Fruit fly (Drosophila melanogaster) whole organism, pupa: Measurements from ENCODE around the gene gdl.
A peak's percentile ranks its signal among the peaks of the same experiment; 100 is the strongest.

Experiments
- CG10348 ChIP-seq: fragments of 200-800 bp; sonication (Bioruptor generic); IDR thresholded peaks from 2 replicates; pipeline ENCODE4 v1.3.6; 2022; ENCODE audit warnings: missing biosample characterization, missing genetic modification characterization
- CG12605 ChIP-seq: fragments of 200-800 bp; sonication (Bioruptor generic); IDR thresholded peaks from 2 replicates; pipeline ENCODE4 v1.3.6; 2022; ENCODE audit warnings: missing biosample characterization, missing genetic modification characterization
- CG13204 ChIP-seq: fragments of 200-800 bp; sonication (Bioruptor generic); optimal IDR thresholded peaks from 2 replicates; lab custom pipeline; 2018; ENCODE audit warnings: missing biosample characterization, mild to moderate bottlenecking, missing genetic modification characterization, moderate library complexity
- CG14655 ChIP-seq: fragments of 200-800 bp; sonication (Bioruptor generic); optimal IDR thresholded peaks from 3 replicates; lab custom pipeline; 2017; ENCODE audit warnings: mild to moderate bottlenecking, missing biosample characterization, missing genetic modification reagents, missing genetic modification characterization
- CG15710 ChIP-seq: fragments of 200-800 bp; sonication (Bioruptor generic); optimal IDR thresholded peaks from 2 replicates; lab custom pipeline; 2018; ENCODE audit warnings: missing biosample characterization, mild to moderate bottlenecking, missing genetic modification characterization, moderate library complexity
- CG17806 ChIP-seq: fragments of 200-800 bp; sonication (Bioruptor generic); optimal IDR thresholded peaks from 2 replicates; lab custom pipeline; 2018; ENCODE audit warnings: missing biosample characterization, mild to moderate bottlenecking, missing genetic modification characterization, moderate library complexity
- CG32121 ChIP-seq: fragments of 200-800 bp; sonication (Bioruptor generic); IDR thresholded peaks from 2 replicates; pipeline ENCODE4 v1.3.6; 2022; ENCODE audit warnings: missing biosample characterization, missing genetic modification characterization
- CG34367 ChIP-seq: fragments of 200-800 bp; sonication (Bioruptor generic); optimal IDR thresholded peaks from 2 replicates; lab custom pipeline; 2018; ENCODE audit warnings: missing biosample characterization, mild to moderate bottlenecking, missing genetic modification characterization
- CG4496 ChIP-seq: fragments of 200-800 bp; sonication (Bioruptor generic); IDR thresholded peaks from 3 replicates; pipeline ENCODE4 v1.3.6; 2022; ENCODE audit warnings: missing biosample characterization, missing genetic modification characterization
- CG8159 ChIP-seq: fragments of 200-800 bp; sonication (Bioruptor generic); optimal IDR thresholded peaks from 3 replicates; lab custom pipeline; 2018; ENCODE audit warnings: missing biosample characterization, mild to moderate bottlenecking, missing genetic modification characterization, moderate library complexity
- CG8301 ChIP-seq: fragments of 200-800 bp; sonication (Bioruptor generic); optimal IDR thresholded peaks from 2 replicates; lab custom pipeline; 2018; ENCODE audit warnings: missing biosample characterization, mild to moderate bottlenecking, missing genetic modification characterization
- CG9948 ChIP-seq: fragments of 200-800 bp; sonication (Bioruptor generic); optimal IDR thresholded peaks from 2 replicates; lab custom pipeline; 2018; ENCODE audit warnings: missing biosample characterization, mild to moderate bottlenecking, missing genetic modification characterization, moderate library complexity
- D1 ChIP-seq: fragments of 200-800 bp; sonication (Bioruptor generic); optimal IDR thresholded peaks from 2 replicates; lab custom pipeline; 2018; ENCODE audit warnings: missing biosample characterization, mild to moderate bottlenecking, missing genetic modification characterization, moderate library complexity
- EcR ChIP-seq: fragments of 200-800 bp; sonication (Bioruptor generic); optimal IDR thresholded peaks from 3 replicates; lab custom pipeline; 2019; ENCODE audit warnings: missing biosample characterization, missing genetic modification characterization, mild to moderate bottlenecking, moderate library complexity, missing genetic modification reagents
- Ets98B ChIP-seq: fragments of 200-800 bp; sonication (Bioruptor generic); IDR thresholded peaks from 2 replicates; pipeline ENCODE4 v1.3.6; 2022; ENCODE audit warnings: missing biosample characterization, missing genetic modification characterization
- Pif1A ChIP-seq: fragments of 200-800 bp; sonication (Bioruptor generic); optimal IDR thresholded peaks from 3 replicates; lab custom pipeline; 2016; ENCODE audit warnings: missing biosample characterization, missing genetic modification characterization
- Pif1B ChIP-seq: fragments of 200-800 bp; sonication (Bioruptor generic); optimal IDR thresholded peaks from 3 replicates; lab custom pipeline; 2016; ENCODE audit warnings: missing biosample characterization, missing genetic modification characterization
- Snoo ChIP-seq: fragments of 200-800 bp; sonication (Bioruptor generic); optimal IDR thresholded peaks from 3 replicates; lab custom pipeline; 2017; ENCODE audit warnings: missing biosample characterization, mild to moderate bottlenecking, missing genetic modification characterization, inconsistent platforms
- fd96Ca ChIP-seq: fragments of 200-800 bp; sonication (Bioruptor generic); IDR thresholded peaks from 3 replicates; pipeline ENCODE4 v1.3.6; 2022; ENCODE audit warnings: missing biosample characterization, missing genetic modification characterization
- gl ChIP-seq: fragments of 200-800 bp; sonication (Bioruptor generic); optimal IDR thresholded peaks from 2 replicates; lab custom pipeline; 2018; ENCODE audit warnings: missing biosample characterization, mild to moderate bottlenecking, missing genetic modification characterization
- rn ChIP-seq: fragments of 200-800 bp; sonication (Bioruptor generic); IDR thresholded peaks from 2 replicates; pipeline ENCODE4 v1.3.6; 2022; ENCODE audit warnings: missing biosample characterization, missing genetic modification characterization

gdl gene

dm6 chr3L:15534274-15535227 is 25.3 kb downstream of the gdl start:
- TF ChIP-seq CG8301 (peak; percentile 72), CG8159 (peak; percentile 69), gl (tag; lab: Kevin White, UChicago) (no peak), CG4496 (GFP tag; lab: Robert Waterston, UW) (peak; percentile 48; the same call in 2 of the 3 replicates), fd96Ca (GFP tag; lab: Robert Waterston, UW) (peak; percentile 18; the same call in 2 of the 3 replicates), CG9948 (tag; lab: Kevin White, UChicago) (peak; percentile 72), Pif1B (GFP tag; lab: Kevin White, UChicago) (peak; percentile 42), rn (no peak), CG10348 (no peak), Ets98B (GFP tag; lab: Robert Waterston, UW) (no peak), CG32121 (0 out of 2 replicates have a peak, but pooled peaks have one; percentile 10), Snoo (tag; lab: Kevin White, UChicago) (peak; percentile 81), CG13204 (GFP tag; lab: Kevin White, UChicago) (no peak), CG12605 (GFP tag; lab: Robert Waterston, UW) (0 out of 2 replicates have a peak, but pooled peaks have one; percentile 9), CG17806 (peak; percentile 59), CG14655 (GFP tag; lab: Kevin White, UChicago) (peak; percentile 83), CG34367 (tag; lab: Kevin White, UChicago) (peak; percentile 50), EcR (GFP tag; lab: Kevin White, UChicago) (no peak), CG15710 (peak; percentile 73), D1 (tag; lab: Kevin White, UChicago) (no peak), Pif1A (peak; percentile 69)

dm6 chr3L:15535228-15535598 is 26.0 kb downstream of the gdl start, which contains the start of gene CrebA:
Gene CrebA (plus strand): TSS chr3L:15535395.
- TF ChIP-seq D1 (tag; lab: Kevin White, UChicago) = no peak
- no peak for TF ChIP-seq gl (tag; lab: Kevin White, UChicago)
- no peak for TF ChIP-seq CG9948 (tag; lab: Kevin White, UChicago)
- no peak for TF ChIP-seq CG14655 (GFP tag; lab: Kevin White, UChicago)
- no peak for TF ChIP-seq CG8301
- peak; percentile 11; the same call in 1 of the 2 replicates for TF ChIP-seq CG32121
- TF ChIP-seq Ets98B (GFP tag; lab: Robert Waterston, UW) = peak; percentile 41; the same call in 1 of the 2 replicates
- TF ChIP-seq Snoo (tag; lab: Kevin White, UChicago) = no peak
- peak; percentile 88 for TF ChIP-seq CG12605 (GFP tag; lab: Robert Waterston, UW)
- no peak for TF ChIP-seq CG34367 (tag; lab: Kevin White, UChicago)
- TF ChIP-seq CG4496 (GFP tag; lab: Robert Waterston, UW) = peak; percentile 56
- no peak for TF ChIP-seq CG10348

dm6 chr3L:15535800-15536225 is 26.6 kb downstream of the gdl start:
- TF ChIP-seq D1 (tag; lab: Kevin White, UChicago) (no peak), Pif1B (GFP tag; lab: Kevin White, UChicago) (no peak), rn (no peak), CG8159 (peak; percentile 13), CG10348 (no peak), Ets98B (GFP tag; lab: Robert Waterston, UW) (no peak), CG9948 (tag; lab: Kevin White, UChicago) (no peak), CG13204 (GFP tag; lab: Kevin White, UChicago) (no peak), CG12605 (GFP tag; lab: Robert Waterston, UW) (peak; percentile 76), EcR (GFP tag; lab: Kevin White, UChicago) (peak; percentile 12), CG4496 (GFP tag; lab: Robert Waterston, UW) (no peak), Snoo (tag; lab: Kevin White, UChicago) (no peak), CG15710 (no peak), CG34367 (tag; lab: Kevin White, UChicago) (no peak), CG17806 (no peak), fd96Ca (GFP tag; lab: Robert Waterston, UW) (no peak), CG14655 (GFP tag; lab: Kevin White, UChicago) (no peak), Pif1A (no peak), CG32121 (no peak), gl (tag; lab: Kevin White, UChicago) (no peak), CG8301 (no peak)

- TF ChIP-seq Pif1B (GFP tag; lab: Kevin White, UChicago) = no peak
- TF ChIP-seq CG14655 (GFP tag; lab: Kevin White, UChicago) = no peak
- TF ChIP-seq CG32121 = no peak
- no peak for TF ChIP-seq CG4496 (GFP tag; lab: Robert Waterston, UW)
- no peak for TF ChIP-seq CG17806
- TF ChIP-seq CG34367 (tag; lab: Kevin White, UChicago) = no peak
- no peak for TF ChIP-seq CG12605 (GFP tag; lab: Robert Waterston, UW)
- TF ChIP-seq CG10348 = no peak
- no peak for TF ChIP-seq gl (tag; lab: Kevin White, UChicago)
Observed at dm6 chr3L:15536550-15536949, 27.3 kb downstream of the gdl start.

- TF ChIP-seq CG10348 (no peak), CG34367 (tag; lab: Kevin White, UChicago) (peak; percentile 58), Ets98B (GFP tag; lab: Robert Waterston, UW) (no peak; the same call in 1 of the 2 replicates), CG15710 (peak; percentile 72), gl (tag; lab: Kevin White, UChicago) (no peak), fd96Ca (GFP tag; lab: Robert Waterston, UW) (no peak; the same call in 2 of the 3 replicates), CG4496 (GFP tag; lab: Robert Waterston, UW) (no peak; the same call in 1 of the 3 replicates), EcR (GFP tag; lab: Kevin White, UChicago) (peak; percentile 37), Snoo (tag; lab: Kevin White, UChicago) (peak; percentile 18), CG13204 (GFP tag; lab: Kevin White, UChicago) (no peak), CG12605 (GFP tag; lab: Robert Waterston, UW) (peak; percentile 9; the same call in 1 of the 2 replicates), Pif1B (GFP tag; lab: Kevin White, UChicago) (peak; percentile 56), CG8159 (peak; percentile 80), D1 (tag; lab: Kevin White, UChicago) (peak; percentile 60), CG14655 (GFP tag; lab: Kevin White, UChicago) (peak; percentile 83), CG17806 (peak; percentile 66), Pif1A (peak; percentile 73), CG9948 (tag; lab: Kevin White, UChicago) (peak; percentile 71), rn (no peak), CG32121 (peak; percentile 75), CG8301 (peak; percentile 73)
Observed at dm6 chr3L:15537916-15538581, 28.8 kb downstream of the gdl start.
